Worm (Caenorhabditis elegans) whole organism, young adult: Measurements from ENCODE around the gene C34E10.12.

ENCODE experiments used
- B0336.3 ChIP-seq: fragments of 200-800 bp; sonication (Bioruptor generic); IDR thresholded peaks from 2 replicates; pipeline ENCODE4 v1.3.6; 2022; ENCODE audit warnings: missing genetic modification characterization, missing compliant biosample characterization
- F22D6.2 ChIP-seq: sonication (generic microtip); optimal IDR thresholded peaks from 2 replicates; lab custom pipeline; 2016; ENCODE audit warnings: mild to moderate bottlenecking, missing genetic modification characterization, missing compliant biosample characterization
- F37B4.10 ChIP-seq: fragments of 200-800 bp; sonication (Bioruptor generic); IDR thresholded peaks from 2 replicates; pipeline ENCODE4 v1.3.6; 2022; ENCODE audit warnings: missing genetic modification characterization, missing compliant biosample characterization
- F52B5.7 ChIP-seq: sonication (generic microtip); optimal IDR thresholded peaks from 2 replicates; lab custom pipeline; 2016; ENCODE audit warnings: mild to moderate bottlenecking, missing genetic modification characterization, missing compliant biosample characterization
- F55B11.4 ChIP-seq: sonication (generic microtip); optimal IDR thresholded peaks from 2 replicates; lab custom pipeline; 2016; ENCODE audit warnings: missing compliant biosample characterization, missing genetic modification characterization, borderline replicate concordance; ENCODE audit not compliant: insufficient read depth
- F57A8.1 ChIP-seq: fragments of 200-800 bp; sonication (Bioruptor generic); optimal IDR thresholded peaks from 2 replicates; lab custom pipeline; 2018; ENCODE audit warnings: mild to moderate bottlenecking, missing genetic modification characterization, moderate library complexity, missing compliant biosample characterization
- F57C9.4 ChIP-seq: sonication (generic microtip); optimal IDR thresholded peaks from 2 replicates; lab custom pipeline; 2017; ENCODE audit warnings: mild to moderate bottlenecking, missing genetic modification characterization, missing compliant biosample characterization
- K11D2.4 ChIP-seq: fragments of 200-800 bp; sonication (Bioruptor generic); IDR thresholded peaks from 2 replicates; pipeline ENCODE4 v1.3.6; 2022; ENCODE audit warnings: missing genetic modification reagents, missing genetic modification characterization, missing compliant biosample characterization
- T07F8.4 ChIP-seq: sonication (generic microtip); optimal IDR thresholded peaks from 2 replicates; lab custom pipeline; 2016; ENCODE audit warnings: mild to moderate bottlenecking, missing genetic modification characterization, moderate library complexity, missing compliant biosample characterization
- Y53F4B.3 ChIP-seq: fragments of 200-800 bp; sonication (Bioruptor generic); IDR thresholded peaks from 2 replicates; pipeline ENCODE4 v1.3.6; 2022; ENCODE audit warnings: missing genetic modification reagents, missing genetic modification characterization, missing compliant biosample characterization
- Y56A3A.18 ChIP-seq: fragments of 200-800 bp; sonication (Bioruptor generic); IDR thresholded peaks from 2 replicates; pipeline ENCODE4 v1.3.6; 2022; ENCODE audit warnings: missing genetic modification reagents, missing genetic modification characterization, missing compliant biosample characterization
- aptf-3 ChIP-seq: fragments of 200-800 bp; sonication (Bioruptor generic); IDR thresholded peaks from 2 replicates; pipeline ENCODE4 v1.3.6; 2022; ENCODE audit warnings: missing genetic modification characterization, missing compliant biosample characterization
- atf-7 ChIP-seq: sonication (generic microtip); optimal IDR thresholded peaks from 2 replicates; lab custom pipeline; 2017; ENCODE audit warnings: mild to moderate bottlenecking, missing genetic modification characterization, missing compliant biosample characterization
- attf-3 ChIP-seq: fragments of 200-800 bp; sonication (Bioruptor generic); conservative IDR thresholded peaks from 2 replicates; pipeline ENCODE4 v1.3.6; 2022; ENCODE audit warnings: missing genetic modification reagents, missing genetic modification characterization, missing compliant biosample characterization
- attf-6 ChIP-seq: fragments of 200-800 bp; sonication (Bioruptor generic); IDR thresholded peaks from 2 replicates; pipeline ENCODE4 v1.3.6; 2022; ENCODE audit warnings: missing genetic modification reagents, missing genetic modification characterization, missing compliant biosample characterization
- ccch-3 ChIP-seq: fragments of 200-800 bp; sonication (Bioruptor generic); optimal IDR thresholded peaks from 2 replicates; lab custom pipeline; 2018; ENCODE audit warnings: mild to moderate bottlenecking, missing genetic modification characterization, missing compliant biosample characterization
- cebp-1 ChIP-seq, 2 experiments: fragments of 200-800 bp in 1 of 2; sonication (Bioruptor generic) in 1 of 2; sonication (generic microtip) in 1 of 2; IDR thresholded peaks in 1 of 2; optimal IDR thresholded peaks in 1 of 2; 2 replicates each; pipeline versions ENCODE4 v1.3.6 to Lab custom; 2017 to 2022; ENCODE audit warnings: missing compliant biosample characterization in 2 of 2, missing genetic modification characterization in 2 of 2, mild to moderate bottlenecking in 1 of 2, missing genetic modification reagents in 1 of 2, moderate library complexity in 1 of 2
- cebp-2 ChIP-seq: fragments of 200-800 bp; sonication (Bioruptor generic); IDR thresholded peaks from 2 replicates; pipeline ENCODE4 v1.3.6; 2022; ENCODE audit warnings: missing genetic modification characterization, missing compliant biosample characterization
- ceh-100 ChIP-seq: fragments of 200-800 bp; sonication (Bioruptor generic); IDR thresholded peaks from 2 replicates; pipeline ENCODE4 v1.3.6; 2022; ENCODE audit warnings: missing genetic modification reagents, missing genetic modification characterization, missing compliant biosample characterization
- ceh-27 ChIP-seq: fragments of 200-800 bp; sonication (Bioruptor generic); optimal IDR thresholded peaks from 2 replicates; lab custom pipeline; 2018; ENCODE audit warnings: mild to moderate bottlenecking, missing genetic modification characterization, moderate library complexity, missing compliant biosample characterization
- ceh-58 ChIP-seq: fragments of 200-800 bp; sonication (Bioruptor generic); IDR thresholded peaks from 2 replicates; pipeline ENCODE4 v1.3.6; 2022; ENCODE audit warnings: missing genetic modification characterization, missing compliant biosample characterization
- ceh-79 ChIP-seq: sonication (generic microtip); optimal IDR thresholded peaks from 2 replicates; lab custom pipeline; 2017; ENCODE audit warnings: mild to moderate bottlenecking, missing genetic modification characterization, missing compliant biosample characterization
- die-1 ChIP-seq: sonication (generic microtip); optimal IDR thresholded peaks from 2 replicates; lab custom pipeline; 2016; ENCODE audit warnings: missing genotype, mild to moderate bottlenecking, missing genetic modification characterization, missing compliant biosample characterization
- fkh-3 ChIP-seq: sonication (generic microtip); optimal IDR thresholded peaks from 2 replicates; lab custom pipeline; 2016; ENCODE audit warnings: mild to moderate bottlenecking, missing genetic modification characterization, missing compliant biosample characterization
- him-1 ChIP-seq: sonication (generic microtip); optimal IDR thresholded peaks from 2 replicates; lab custom pipeline; 2016; ENCODE audit warnings: missing genotype, missing genetic modification reagents, missing genetic modification characterization, missing compliant biosample characterization
- hlh-12 ChIP-seq: sonication (generic microtip); optimal IDR thresholded peaks from 2 replicates; lab custom pipeline; 2016; ENCODE audit warnings: missing genetic modification characterization, missing compliant biosample characterization
- hmg-1.2 ChIP-seq: fragments of 200-800 bp; sonication (Bioruptor generic); IDR thresholded peaks from 2 replicates; pipeline ENCODE4 v1.3.6; 2022; ENCODE audit warnings: missing genetic modification reagents, missing genetic modification characterization, missing compliant biosample characterization
- hsf-1 ChIP-seq: fragments of 200-800 bp; sonication (Bioruptor generic); IDR thresholded peaks from 2 replicates; pipeline ENCODE4 v1.3.6; 2022; ENCODE audit warnings: missing genetic modification reagents, missing genetic modification characterization, missing compliant biosample characterization
- lag-1 ChIP-seq: fragments of 200-800 bp; sonication (Bioruptor generic); IDR thresholded peaks from 2 replicates; pipeline ENCODE4 v1.3.6; 2022; ENCODE audit warnings: missing genetic modification reagents, missing genetic modification characterization, missing compliant biosample characterization
- let-607 ChIP-seq, 2 experiments: fragments of 200-800 bp in 1 of 2; sonication (Bioruptor generic) in 1 of 2; sonication (generic microtip) in 1 of 2; optimal IDR thresholded peaks; 2 replicates each; lab custom pipeline; 2016 to 2018; ENCODE audit warnings: mild to moderate bottlenecking in 2 of 2, missing compliant biosample characterization in 2 of 2, missing genetic modification characterization in 2 of 2, moderate library complexity in 2 of 2, missing genotype in 1 of 2
- lin-26 ChIP-seq: fragments of 200-800 bp; sonication (Bioruptor generic); IDR thresholded peaks from 2 replicates; pipeline ENCODE4 v1.3.6; 2022; ENCODE audit warnings: missing genetic modification reagents, missing genetic modification characterization, missing compliant biosample characterization
- lin-35 ChIP-seq, 3 experiments: fragments of 150-350 bp in 2 of 3; sonication (generic microtip) in 1 of 3; optimal IDR thresholded peaks; 2 replicates each; lab custom pipeline; 2014 to 2018; ENCODE audit warnings: missing biosample characterization in 3 of 3, missing genetic modification characterization in 3 of 3, missing genetic modification reagents in 3 of 3
- madf-3 ChIP-seq: fragments of 200-800 bp; sonication (Bioruptor generic); IDR thresholded peaks from 2 replicates; pipeline ENCODE4 v1.3.6; 2022; ENCODE audit warnings: missing genetic modification reagents, missing genetic modification characterization, missing compliant biosample characterization
- madf-8 ChIP-seq: fragments of 200-800 bp; sonication (Bioruptor generic); conservative IDR thresholded peaks from 2 replicates; pipeline ENCODE4 v1.3.6; 2022; ENCODE audit warnings: missing genetic modification reagents, missing genetic modification characterization, missing compliant biosample characterization
- nfya-2 ChIP-seq: fragments of 200-800 bp; sonication (Bioruptor generic); IDR thresholded peaks from 2 replicates; pipeline ENCODE4 v1.3.6; 2022; ENCODE audit warnings: missing genetic modification reagents, missing genetic modification characterization, missing compliant biosample characterization
- nfyb-1 ChIP-seq: fragments of 200-800 bp; sonication (Bioruptor generic); IDR thresholded peaks from 2 replicates; pipeline ENCODE4 v1.3.6; 2022; ENCODE audit warnings: missing genetic modification reagents, missing genetic modification characterization, missing compliant biosample characterization
- pbrm-1 ChIP-seq: fragments of 200-800 bp; sonication (Bioruptor generic); IDR thresholded peaks from 2 replicates; pipeline ENCODE4 v1.3.6; 2022; ENCODE audit warnings: missing genetic modification reagents, missing genetic modification characterization, missing compliant biosample characterization
- rcor-1 ChIP-seq: fragments of 200-800 bp; sonication (Bioruptor generic); IDR thresholded peaks from 2 replicates; pipeline ENCODE4 v1.3.6; 2022; ENCODE audit warnings: missing genetic modification reagents, missing genetic modification characterization, missing compliant biosample characterization
- rec-8 ChIP-seq, 2 experiments: sonication (generic microtip); optimal IDR thresholded peaks; 2 replicates each; lab custom pipeline; 2016; ENCODE audit warnings: mild to moderate bottlenecking in 2 of 2, missing genetic modification characterization in 2 of 2, missing genetic modification reagents in 2 of 2, missing genotype in 2 of 2, missing biosample characterization in 1 of 2, missing compliant biosample characterization in 1 of 2, moderate library complexity in 1 of 2
- rpc-1 ChIP-seq, 2 experiments: fragments of 150-350 bp in 1 of 2; sonication (generic microtip) in 1 of 2; optimal IDR thresholded peaks; 2 replicates each; lab custom pipeline; 2014 to 2018; ENCODE audit warnings: missing biosample characterization in 1 of 2, missing genetic modification characterization in 1 of 2, missing genetic modification reagents in 1 of 2, missing genotype in 1 of 2
- sdz-38 ChIP-seq: sonication (generic microtip); optimal IDR thresholded peaks from 2 replicates; lab custom pipeline; 2016; ENCODE audit warnings: missing genotype, missing genetic modification characterization, missing compliant biosample characterization
- sptf-2 ChIP-seq: fragments of 200-800 bp; sonication (Bioruptor generic); optimal IDR thresholded peaks from 2 replicates; lab custom pipeline; 2018; ENCODE audit warnings: mild to moderate bottlenecking, missing genetic modification characterization, missing compliant biosample characterization
- unc-130 ChIP-seq: sonication (generic microtip); optimal IDR thresholded peaks from 2 replicates; lab custom pipeline; 2016; ENCODE audit warnings: missing genetic modification reagents, missing genetic modification characterization, missing compliant biosample characterization
- zim-3 ChIP-seq: sonication (generic microtip); optimal IDR thresholded peaks from 2 replicates; lab custom pipeline; 2017; ENCODE audit warnings: mild to moderate bottlenecking, missing genetic modification characterization, moderate library complexity, missing compliant biosample characterization
- ztf-18 ChIP-seq: sonication (generic microtip); optimal IDR thresholded peaks from 2 replicates; lab custom pipeline; 2016; ENCODE audit warnings: missing genotype, mild to moderate bottlenecking, missing genetic modification characterization, missing compliant biosample characterization
- ztf-22 ChIP-seq: fragments of 200-800 bp; sonication (Bioruptor generic); optimal IDR thresholded peaks from 2 replicates; lab custom pipeline; 2018; ENCODE audit warnings: mild to moderate bottlenecking, missing genetic modification characterization, moderate library complexity, missing compliant biosample characterization
- ztf-26 ChIP-seq: sonication (generic microtip); optimal IDR thresholded peaks from 2 replicates; lab custom pipeline; 2017; ENCODE audit warnings: missing genetic modification characterization, missing compliant biosample characterization
- ztf-6 ChIP-seq: fragments of 200-800 bp; sonication (Bioruptor generic); IDR thresholded peaks from 2 replicates; pipeline ENCODE4 v1.3.6; 2022; ENCODE audit warnings: missing genetic modification reagents, missing genetic modification characterization, missing compliant biosample characterization

C34E10.12 gene

ce11 chrIII:5230415-5230814 lies 2.7 kb upstream of the C34E10.12 start, which contains the start of gene prmt-5 (continued):
- TF ChIP-seq cebp-1 (GFP tag; IDR thresholded peaks at IDR 0.05; lab: Robert Waterston, UW) (no peak), cebp-1 (tag; optimal IDR thresholded peaks at IDR 0.05; lab: Kevin White, UChicago) (peak; percentile 54), madf-8 (no peak), let-607 (tag; optimal IDR thresholded peaks at IDR 0.05; lab: Kevin White, UChicago) (peak; percentile 46 to 51), cebp-2 (peak; percentile 72; the same call in 1 of the 2 replicates), T07F8.4 (tag; lab: Kevin White, UChicago) (no peak), madf-3 (GFP tag; lab: Robert Waterston, UW) (peak; percentile 80; the same call in 1 of the 2 replicates), nfya-2 (GFP tag; lab: Robert Waterston, UW) (peak; percentile 37; the same call in 1 of the 2 replicates), ztf-18 (tag; lab: Kevin White, UChicago) (peak; percentile 40), B0336.3 (GFP tag; lab: Robert Waterston, UW) (peak; percentile 96), die-1 (tag; lab: Kevin White, UChicago) (peak; percentile 10), K11D2.4 (GFP tag; lab: Robert Waterston, UW) (no peak), unc-130 (GFP tag; lab: Kevin White, UChicago) (peak; percentile 67), pbrm-1 (GFP tag; lab: Robert Waterston, UW) (peak; percentile 68; the same call in 1 of the 2 replicates), zim-3 (tag; lab: Kevin White, UChicago) (peak; percentile 91), hlh-12 (tag; lab: Kevin White, UChicago) (no peak), rpc-1 (optimal IDR thresholded peaks at IDR 0.05; lab: Kevin White, UChicago) (no peak), rpc-1 (tag; optimal IDR thresholded peaks at IDR 0.05; lab: Kevin White, UChicago) (no peak), F52B5.7 (tag; lab: Kevin White, UChicago) (peak; percentile 97), hmg-1.2 (GFP tag; lab: Robert Waterston, UW) (peak; percentile 44; the same call in 1 of the 2 replicates), ceh-58 (GFP tag; lab: Robert Waterston, UW) (no peak), attf-6 (GFP tag; lab: Robert Waterston, UW) (peak; percentile 75; the same call in 1 of the 2 replicates), ztf-6 (GFP tag; lab: Robert Waterston, UW) (no peak), ccch-3 (GFP tag; lab: Kevin White, UChicago) (no peak), F22D6.2 (tag; lab: Kevin White, UChicago) (no peak), ceh-100 (peak; percentile 56), lag-1 (no peak), F55B11.4 (tag; lab: Kevin White, UChicago) (no peak), fkh-3 (tag; lab: Kevin White, UChicago) (peak; percentile 95), Y56A3A.18 (GFP tag; lab: Robert Waterston, UW) (peak; percentile 85), rec-8 (tag; optimal IDR thresholded peaks at IDR 0.05; lab: Kevin White, UChicago) (no peak), hsf-1 (peak; percentile 66; the same call in 1 of the 2 replicates), attf-3 (GFP tag; lab: Robert Waterston, UW) (no peak), lin-35 (GFP tag; optimal IDR thresholded peaks at IDR 0.05; lab: Kevin White, UChicago) (peak in 1 of 3 experiments; percentile 22), him-1 (peak; percentile 3), rcor-1 (peak; percentile 52; the same call in 1 of the 2 replicates), F57A8.1 (GFP tag; lab: Kevin White, UChicago) (peak; percentile 36), ceh-79 (tag; lab: Kevin White, UChicago) (peak; percentile 90), F37B4.10 (GFP tag; lab: Robert Waterston, UW) (no peak), aptf-3 (GFP tag; lab: Robert Waterston, UW) (no peak), ztf-26 (tag; lab: Kevin White, UChicago) (peak; percentile 61), atf-7 (tag; lab: Kevin White, UChicago) (peak; percentile 79), F57C9.4 (tag; lab: Kevin White, UChicago) (peak; percentile 96), Y53F4B.3 (no peak), sdz-38 (tag; lab: Kevin White, UChicago) (no peak), ztf-22 (GFP tag; lab: Kevin White, UChicago) (no peak), lin-26 (0 out of 2 replicates have a peak, but pooled peaks have one; percentile 53), sptf-2 (GFP tag; lab: Kevin White, UChicago) (no peak), ceh-27 (GFP tag; lab: Kevin White, UChicago) (peak; percentile 12), nfyb-1 (GFP tag; lab: Robert Waterston, UW) (peak; percentile 91)
